Fruit fly (Drosophila melanogaster): ENCODE measurements around the gene eas.

The eas gene

DNA sequence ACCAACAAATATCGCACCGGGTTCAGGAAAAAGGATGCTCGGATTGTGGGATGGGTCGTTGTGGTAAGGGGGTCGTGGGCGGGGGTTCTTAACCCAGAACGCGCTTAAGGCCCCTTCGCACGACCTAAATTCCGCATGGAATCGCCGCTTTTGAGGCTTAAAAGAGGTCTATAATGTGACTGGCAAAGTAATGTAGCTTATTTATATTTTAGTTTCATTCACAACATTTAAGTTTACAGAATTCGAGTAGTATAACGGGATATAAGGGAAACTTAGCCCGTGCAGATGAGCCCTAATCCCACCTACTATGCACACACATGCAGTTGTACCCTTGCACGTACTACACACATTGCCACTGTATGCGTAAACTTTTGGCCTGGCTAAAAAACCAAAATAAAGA lies 655 bp downstream of the eas start:
- TF ChIP-seq CG3919 (GFP tag; optimal IDR thresholded peaks at IDR 0.05) (peak; percentile 85), eg (GFP tag; IDR thresholded peaks at IDR 0.05) (peak; percentile 90), Sox102F (GFP tag; optimal IDR thresholded peaks at IDR 0.05) (peak; percentile 87), vri (GFP tag; optimal IDR thresholded peaks at IDR 0.05) (peak; percentile 80), dac (GFP tag; optimal IDR thresholded peaks at IDR 0.05) (peak; percentile 78), Smox (GFP tag; optimal IDR thresholded peaks at IDR 0.05) (peak; percentile 79), CG4318 (GFP tag; optimal IDR thresholded peaks at IDR 0.05) (peak; percentile 63), Hr38 (GFP tag; optimal IDR thresholded peaks at IDR 0.05) (no peak), Hr4 (GFP tag; optimal IDR thresholded peaks at IDR 0.05) (peak; percentile 49), Sox15 (GFP tag; optimal IDR thresholded peaks at IDR 0.05) (peak; percentile 69), CG10669 (GFP tag; optimal IDR thresholded peaks at IDR 0.05) (peak; percentile 88), Met (GFP tag; optimal IDR thresholded peaks at IDR 0.05) (peak; percentile 87), CG6276 (GFP tag; optimal IDR thresholded peaks at IDR 0.05) (peak; percentile 83), Sox14 (GFP tag; optimal IDR thresholded peaks at IDR 0.05) (peak; percentile 86), CG34406 (GFP tag; optimal IDR thresholded peaks at IDR 0.05) (peak; percentile 86), acj6 (GFP tag; optimal IDR thresholded peaks at IDR 0.05) (peak; percentile 80), Eip78C (GFP tag) (peak; percentile 90), Ets96B (tag; optimal IDR thresholded peaks at IDR 0.05) (peak; percentile 86), OdsH (GFP tag; optimal IDR thresholded peaks at IDR 0.05) (peak; percentile 79), CG6808 (GFP tag; optimal IDR thresholded peaks at IDR 0.05) (peak; percentile 94), esn (GFP tag; optimal IDR thresholded peaks at IDR 0.05) (peak; percentile 79), CG8319 (GFP tag; optimal IDR thresholded peaks at IDR 0.05) (peak; percentile 68), Gug (GFP tag; IDR thresholded peaks at IDR 0.05) (peak; percentile 71), CG3032 (tag; optimal IDR thresholded peaks at IDR 0.05) (peak; percentile 87), CG6854 (GFP tag; optimal IDR thresholded peaks at IDR 0.05) (peak; percentile 88), lz (GFP tag; optimal IDR thresholded peaks at IDR 0.05) (peak; percentile 78), CG6792 (GFP tag; optimal IDR thresholded peaks at IDR 0.05) (peak; percentile 88), CG32006 (GFP tag; optimal IDR thresholded peaks at IDR 0.05) (peak; percentile 78), Hr39 (GFP tag; optimal IDR thresholded peaks at IDR 0.05) (peak; percentile 80), achi (GFP tag; optimal IDR thresholded peaks at IDR 0.05) (peak; percentile 85), Eip93F (GFP tag; optimal IDR thresholded peaks at IDR 0.05) (peak; percentile 73), Blimp-1 (GFP tag; optimal IDR thresholded peaks at IDR 0.05) (peak; percentile 70), Eip75B (GFP tag; optimal IDR thresholded peaks at IDR 0.05) (peak; percentile 78), CG7368 (GFP tag; optimal IDR thresholded peaks at IDR 0.05) (peak; percentile 75), spab (GFP tag; optimal IDR thresholded peaks at IDR 0.05) (peak; percentile 83), Ets21C (GFP tag; optimal IDR thresholded peaks at IDR 0.05) (peak; percentile 71), CG15336 (GFP tag; IDR thresholded peaks at IDR 0.05) (peak; percentile 94), CG11294 (GFP tag; IDR thresholded peaks at IDR 0.05) (peak; percentile 70; the same call in 1 of the 2 replicates), CG8632 (GFP tag; optimal IDR thresholded peaks at IDR 0.05) (peak; percentile 85), svp (GFP tag) (peak; percentile 73), fd85E (GFP tag; optimal IDR thresholded peaks at IDR 0.05) (peak; percentile 13), salr (GFP tag; optimal IDR thresholded peaks at IDR 0.05) (peak; percentile 50 to 80), CG10631 (GFP tag; optimal IDR thresholded peaks at IDR 0.05) (peak; percentile 75), CG8119 (GFP tag; IDR thresholded peaks at IDR 0.05) (peak; percentile 90), net (GFP tag; optimal IDR thresholded peaks at IDR 0.05) (peak; percentile 79), dsx (GFP tag; optimal IDR thresholded peaks at IDR 0.05; ENCODE audit: poor library complexity, severe bottlenecking) (peak; percentile 86), CG9139 (GFP tag; optimal IDR thresholded peaks at IDR 0.05) (peak; percentile 83), CG11762 (GFP tag; optimal IDR thresholded peaks at IDR 0.05; ENCODE audit: insufficient read depth) (peak; percentile 75), CG1621 (tag; optimal IDR thresholded peaks at IDR 0.05) (peak; percentile 92), fd59A (GFP tag; optimal IDR thresholded peaks at IDR 0.05) (peak; percentile 89), cyc (GFP tag; optimal IDR thresholded peaks at IDR 0.05) (peak; percentile 65), pdm3 (GFP tag; optimal IDR thresholded peaks at IDR 0.05) (peak; percentile 79)
